Fruit fly (Drosophila melanogaster): ENCODE data around the gene CG33191.

DNA sequence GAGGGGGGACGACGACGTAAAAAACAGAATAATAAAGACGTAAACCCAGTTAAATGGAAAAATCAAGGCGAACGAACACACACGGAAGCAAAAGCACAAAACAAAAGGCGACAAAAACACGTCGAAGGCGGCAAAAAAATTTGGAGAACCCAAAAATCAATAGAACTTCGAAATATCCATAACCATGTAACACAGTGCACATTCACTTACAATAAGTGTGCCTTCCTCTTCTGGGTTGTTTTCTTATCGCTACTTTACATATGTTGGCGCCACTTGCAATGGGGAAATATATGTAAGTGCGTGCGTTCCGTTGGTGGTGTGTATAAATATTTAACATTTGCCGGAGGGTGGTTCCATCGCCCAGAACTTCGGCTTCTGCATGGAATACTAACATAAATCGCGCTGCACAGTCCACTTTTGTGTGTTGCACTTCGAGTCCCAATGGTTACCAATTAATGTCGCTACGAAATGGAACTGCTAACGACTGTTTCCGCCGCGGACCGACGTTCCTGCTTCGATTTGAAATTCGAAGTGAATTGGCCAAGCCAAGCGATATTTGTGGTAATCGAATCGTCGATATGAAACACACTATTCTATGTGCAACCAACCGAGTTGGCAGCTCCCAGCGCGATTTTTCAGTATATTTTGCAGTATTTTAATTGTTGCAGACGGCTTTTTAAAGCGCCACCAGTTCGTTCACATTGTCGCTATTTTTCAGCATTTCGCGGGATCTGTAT is 32.4 kb downstream of the CG33191 start, which contains the start of the genes CG9801 and Nasp:
- TF ChIP-seq psq (GFP tag; optimal IDR thresholded peaks at IDR 0.05): no peak
- TF ChIP-seq tai (GFP tag; optimal IDR thresholded peaks at IDR 0.05): no peak

All from whole organism, wandering third instar larva.